Worm (Caenorhabditis elegans): Measurements from ENCODE around the gene smc-6.
A peak's percentile ranks its signal among the peaks of the same experiment; 100 is the strongest.

- TF ChIP-seq ama-1 (optimal IDR thresholded peaks at IDR 0.05) (no peak), F13C5.2 (tag; optimal IDR thresholded peaks at IDR 0.05) (peak; percentile 16), hmg-4 (GFP tag; optimal IDR thresholded peaks at IDR 0.05) (peak; percentile 87), tra-4 (tag; optimal IDR thresholded peaks at IDR 0.05) (no peak), aly-1 (tag; optimal IDR thresholded peaks at IDR 0.05) (no peak), tbx-11 (GFP tag; IDR thresholded peaks at IDR 0.05) (0 out of 2 replicates have a peak, but pooled peaks have one; percentile 49), ceh-13 (GFP tag; optimal IDR thresholded peaks at IDR 0.05) (no peak), pes-1 (GFP tag; IDR thresholded peaks at IDR 0.05) (0 out of 2 replicates have a peak, but pooled peaks have one; percentile 18), B0310.2 (tag; optimal IDR thresholded peaks at IDR 0.05) (no peak), flt-1 (GFP tag; IDR thresholded peaks at IDR 0.05) (peak; percentile 27; the same call in 1 of the 2 replicates)
Observed at ce11 chrII:11566970-11567711, 11.4 kb upstream of the smc-6 start, which contains the start of gene F54D5.5.
